Worm (Caenorhabditis elegans) whole organism, L2 larva: Measurements from ENCODE around the gene cwf-19L2.
A peak's percentile ranks its signal among the peaks of the same experiment; 100 is the strongest.

Experiments
- C34F6.9 ChIP-seq: fragments of 150-350 bp; optimal IDR thresholded peaks from 2 replicates; lab custom pipeline; 2014; ENCODE audit warnings: missing biosample characterization, missing genetic modification characterization
- F13H6.1 ChIP-seq: sonication (generic microtip); optimal IDR thresholded peaks from 2 replicates; lab custom pipeline; 2016; ENCODE audit warnings: missing genetic modification characterization, missing compliant biosample characterization
- R02D3.7 ChIP-seq: fragments of 150-350 bp; optimal IDR thresholded peaks from 2 replicates; lab custom pipeline; 2014; ENCODE audit warnings: missing biosample characterization, missing genetic modification characterization
- Y55F3AM.14 ChIP-seq: fragments of 200-800 bp; sonication (Bioruptor generic); optimal IDR thresholded peaks from 2 replicates; lab custom pipeline; 2018; ENCODE audit warnings: mild to moderate bottlenecking, missing genetic modification characterization, missing compliant biosample characterization
- aly-2 ChIP-seq: fragments of 150-350 bp; optimal IDR thresholded peaks from 2 replicates; lab custom pipeline; 2014; ENCODE audit warnings: missing biosample characterization, missing genetic modification characterization
- ama-1 ChIP-seq: fragments of 150-350 bp; optimal IDR thresholded peaks from 2 replicates; lab custom pipeline; 2018; ENCODE audit warnings: inconsistent platforms
- ceh-16 ChIP-seq: fragments of 150-350 bp; optimal IDR thresholded peaks from 2 replicates; lab custom pipeline; 2014; ENCODE audit warnings: missing biosample characterization, missing genetic modification characterization
- ceh-82 ChIP-seq: fragments of 150-350 bp; optimal IDR thresholded peaks from 2 replicates; lab custom pipeline; 2014; ENCODE audit warnings: missing biosample characterization, missing genetic modification characterization
- crh-2 ChIP-seq: sonication (generic microtip); optimal IDR thresholded peaks from 2 replicates; lab custom pipeline; 2017; ENCODE audit warnings: missing biosample characterization, missing genetic modification characterization
- dmd-4 ChIP-seq: sonication (generic microtip); optimal IDR thresholded peaks from 2 replicates; lab custom pipeline; 2017; ENCODE audit warnings: missing biosample characterization, missing genetic modification characterization
- egl-27 ChIP-seq: sonication (generic microtip); optimal IDR thresholded peaks from 3 replicates; lab custom pipeline; 2017; ENCODE audit warnings: missing biosample characterization, missing genetic modification reagents, missing genetic modification characterization
- elt-1 ChIP-seq: fragments of 150-350 bp; optimal IDR thresholded peaks from 2 replicates; lab custom pipeline; 2014; ENCODE audit warnings: missing biosample characterization, missing genetic modification characterization
- elt-3 ChIP-seq: sonication (generic microtip); optimal IDR thresholded peaks from 2 replicates; lab custom pipeline; 2017; ENCODE audit warnings: missing biosample characterization, missing genetic modification characterization
- fos-1 ChIP-seq: fragments of 150-350 bp; optimal IDR thresholded peaks from 2 replicates; lab custom pipeline; 2014; ENCODE audit warnings: missing biosample characterization, missing genetic modification characterization
- lin-11 ChIP-seq: fragments of 150-350 bp; sonication (generic microtip); optimal IDR thresholded peaks from 2 replicates; lab custom pipeline; 2014; ENCODE audit warnings: missing biosample characterization, missing genetic modification characterization, inconsistent platforms, mixed read lengths
- lin-13 ChIP-seq: fragments of 150-350 bp; optimal IDR thresholded peaks from 2 replicates; lab custom pipeline; 2014; ENCODE audit warnings: missing biosample characterization, missing genetic modification reagents, missing genetic modification characterization
- lin-39 ChIP-seq: fragments of 150-350 bp; optimal IDR thresholded peaks from 2 replicates; lab custom pipeline; 2014; ENCODE audit warnings: missing biosample characterization, missing genetic modification reagents, missing genetic modification characterization
- mab-5 ChIP-seq: fragments of 150-350 bp; optimal IDR thresholded peaks from 2 replicates; lab custom pipeline; 2014; ENCODE audit warnings: missing biosample characterization, missing genetic modification characterization
- mbf-1 ChIP-seq: sonication (generic microtip); optimal IDR thresholded peaks from 2 replicates; lab custom pipeline; 2017; ENCODE audit warnings: missing biosample characterization, missing genetic modification characterization
- mdl-1 ChIP-seq, 2 experiments: fragments of 150-350 bp in 1 of 2; sonication (generic microtip) in 1 of 2; optimal IDR thresholded peaks; 2 replicates each; lab custom pipeline; 2017; ENCODE audit warnings: missing biosample characterization in 2 of 2, missing genetic modification characterization in 2 of 2
- nhr-10 ChIP-seq: sonication (generic microtip); optimal IDR thresholded peaks from 2 replicates; lab custom pipeline; 2017; ENCODE audit warnings: missing biosample characterization, missing genetic modification characterization
- nhr-11 ChIP-seq: fragments of 150-350 bp; optimal IDR thresholded peaks from 2 replicates; lab custom pipeline; 2014; ENCODE audit warnings: missing biosample characterization, missing genetic modification characterization
- nhr-129 ChIP-seq: fragments of 150-350 bp; optimal IDR thresholded peaks from 2 replicates; lab custom pipeline; 2014; ENCODE audit warnings: missing biosample characterization, missing genetic modification characterization
- nhr-21 ChIP-seq: fragments of 150-350 bp; optimal IDR thresholded peaks from 2 replicates; lab custom pipeline; 2014; ENCODE audit warnings: missing biosample characterization, missing genetic modification characterization
- nhr-23 ChIP-seq: fragments of 150-350 bp; optimal IDR thresholded peaks from 2 replicates; lab custom pipeline; 2014; ENCODE audit warnings: missing biosample characterization, missing genetic modification reagents, missing genetic modification characterization
- nhr-237 ChIP-seq: fragments of 150-350 bp; optimal IDR thresholded peaks from 2 replicates; lab custom pipeline; 2014; ENCODE audit warnings: missing biosample characterization, missing genetic modification characterization
- nhr-6 ChIP-seq: fragments of 150-350 bp; optimal IDR thresholded peaks from 2 replicates; lab custom pipeline; 2014; ENCODE audit warnings: missing biosample characterization, missing genetic modification characterization
- peb-1 ChIP-seq: fragments of 150-350 bp; optimal IDR thresholded peaks from 2 replicates; lab custom pipeline; 2014; ENCODE audit warnings: missing biosample characterization, missing genetic modification characterization
- skn-1 ChIP-seq: sonication (generic microtip); optimal IDR thresholded peaks from 2 replicates; lab custom pipeline; 2017; ENCODE audit warnings: missing biosample characterization, missing genetic modification characterization
- sma-3 ChIP-seq: sonication (generic microtip); optimal IDR thresholded peaks from 2 replicates; lab custom pipeline; 2016; ENCODE audit warnings: missing genetic modification reagents, missing genetic modification characterization, missing compliant biosample characterization
- sma-9 ChIP-seq, 2 experiments: fragments of 150-350 bp in 1 of 2; sonication (generic microtip) in 1 of 2; optimal IDR thresholded peaks; 2 replicates each; lab custom pipeline; 2014 to 2016; ENCODE audit warnings: missing genetic modification characterization in 2 of 2, mild to moderate bottlenecking in 1 of 2, missing biosample characterization in 1 of 2, missing compliant biosample characterization in 1 of 2, missing genetic modification reagents in 1 of 2, moderate library complexity in 1 of 2
- snpc-4 ChIP-seq: fragments of 150-350 bp; optimal IDR thresholded peaks from 2 replicates; lab custom pipeline; 2014; ENCODE audit warnings: missing biosample characterization, missing genetic modification characterization
- unc-39 ChIP-seq: fragments of 150-350 bp; optimal IDR thresholded peaks from 2 replicates; lab custom pipeline; 2014; ENCODE audit warnings: missing biosample characterization, missing genetic modification characterization
- unc-55 ChIP-seq: fragments of 150-350 bp; sonication (generic microtip); optimal IDR thresholded peaks from 3 replicates; lab custom pipeline; 2014; ENCODE audit warnings: missing biosample characterization, missing genetic modification reagents, missing genetic modification characterization
- unc-62 ChIP-seq: fragments of 150-350 bp; optimal IDR thresholded peaks from 2 replicates; lab custom pipeline; 2014; ENCODE audit warnings: missing biosample characterization, missing genetic modification reagents, missing genetic modification characterization
- zag-1 ChIP-seq: fragments of 150-350 bp; optimal IDR thresholded peaks from 2 replicates; lab custom pipeline; 2014; ENCODE audit warnings: missing biosample characterization, missing genetic modification characterization
- ztf-1 ChIP-seq: fragments of 200-800 bp; sonication (Bioruptor generic); conservative IDR thresholded peaks from 2 replicates; pipeline ENCODE4 v1.3.6; 2022; ENCODE audit warnings: missing genetic modification characterization, missing compliant biosample characterization
- ztf-11 ChIP-seq: sonication (generic microtip); optimal IDR thresholded peaks from 2 replicates; lab custom pipeline; 2017; ENCODE audit warnings: missing biosample characterization, missing genetic modification characterization
- ztf-4 ChIP-seq: fragments of 150-350 bp; optimal IDR thresholded peaks from 2 replicates; lab custom pipeline; 2014; ENCODE audit warnings: missing biosample characterization, missing genetic modification characterization

The cwf-19L2 gene

ce11 chrIII:7305649-7305977, 12.2 kb downstream of the cwf-19L2 start:
- TF ChIP-seq ztf-11 (tag; lab: Kevin White, UChicago) (no peak), sma-9 (GFP tag; optimal IDR thresholded peaks at IDR 0.05; lab: Kevin White, UChicago) (peak; percentile 37), sma-9 (tag; optimal IDR thresholded peaks at IDR 0.05; lab: Kevin White, UChicago) (no peak), fos-1 (tag; lab: Kevin White, UChicago) (peak; percentile 19), mdl-1 (tag; optimal IDR thresholded peaks at IDR 0.05; lab: Kevin White, UChicago) (no peak), unc-62 (GFP tag; lab: Kevin White, UChicago) (no peak), egl-27 (tag; lab: Kevin White, UChicago) (peak; percentile 9), sma-3 (GFP tag; lab: Kevin White, UChicago) (peak; percentile 93), nhr-21 (peak; percentile 73), lin-13 (GFP tag; lab: Kevin White, UChicago) (no peak), nhr-6 (tag; lab: Kevin White, UChicago) (no peak), mab-5 (tag; lab: Kevin White, UChicago) (no peak), R02D3.7 (tag; lab: Kevin White, UChicago) (no peak), elt-3 (tag; lab: Kevin White, UChicago) (no peak)

ce11 chrIII:7308600-7309109, 15.2 kb downstream of the cwf-19L2 start, which contains the start of gene acbp-4:
acbp-4 (minus strand) TSS chrIII:7309109.
- TF ChIP-seq aly-2 (tag; lab: Kevin White, UChicago): no peak
- TF ChIP-seq zag-1 (tag; lab: Kevin White, UChicago): no peak
- TF ChIP-seq crh-2 (tag; lab: Kevin White, UChicago): no peak
- no peak for TF ChIP-seq ztf-1
- no peak for TF ChIP-seq lin-11 (tag; lab: Kevin White, UChicago)
- TF ChIP-seq unc-39 (tag; lab: Kevin White, UChicago): no peak
- TF ChIP-seq ceh-16 (tag; lab: Kevin White, UChicago): no peak
- TF ChIP-seq ztf-11 (tag; lab: Kevin White, UChicago): no peak
- TF ChIP-seq unc-55: no peak
- no peak for TF ChIP-seq skn-1 (tag; lab: Kevin White, UChicago)
- no peak for TF ChIP-seq lin-39 (tag; lab: Kevin White, UChicago)
- no peak for TF ChIP-seq ama-1 (lab: Kevin White, UChicago)
- no peak for TF ChIP-seq nhr-237
- no peak for TF ChIP-seq unc-62 (GFP tag; lab: Kevin White, UChicago)
- TF ChIP-seq mbf-1: no peak
- TF ChIP-seq ztf-4 (tag; lab: Kevin White, UChicago): no peak
- TF ChIP-seq nhr-23: no peak
- TF ChIP-seq sma-3 (GFP tag; lab: Kevin White, UChicago): no peak
- TF ChIP-seq, all 48 proteins: peak for 0

ce11 chrIII:7310662-7311340, 17.4 kb downstream of the cwf-19L2 start, which contains the start of the genes F56C9.6 and F56C9.3:
F56C9.6 (minus strand) TSS chrIII:7310773.
F56C9.3 (plus strand) TSS chrIII:7311290.
- no peak for TF ChIP-seq F13H6.1
- TF ChIP-seq zag-1 (tag; lab: Kevin White, UChicago): no peak
- TF ChIP-seq elt-1 (tag; lab: Kevin White, UChicago): no peak
- no peak for TF ChIP-seq nhr-10
- no peak for TF ChIP-seq snpc-4 (tag; lab: Kevin White, UChicago)
- TF ChIP-seq nhr-11 (tag; lab: Kevin White, UChicago): no peak
- no peak for TF ChIP-seq unc-62 (GFP tag; lab: Kevin White, UChicago)
- TF ChIP-seq aly-2 (tag; lab: Kevin White, UChicago): no peak
- no peak for TF ChIP-seq Y55F3AM.14 (GFP tag; lab: Kevin White, UChicago)
- no peak for TF ChIP-seq C34F6.9
- no peak for TF ChIP-seq peb-1 (tag; lab: Kevin White, UChicago)

ce11 chrIII:7314473-7314872, 21.0 kb downstream of the cwf-19L2 start:
- no peak for TF ChIP-seq nhr-129 (tag; lab: Kevin White, UChicago)
- TF ChIP-seq zag-1 (tag; lab: Kevin White, UChicago): no peak
- no peak for TF ChIP-seq ztf-4 (tag; lab: Kevin White, UChicago)
- no peak for TF ChIP-seq nhr-23
- TF ChIP-seq crh-2 (tag; lab: Kevin White, UChicago): no peak
- no peak for TF ChIP-seq nhr-11 (tag; lab: Kevin White, UChicago)
- TF ChIP-seq C34F6.9: no peak
- no peak for TF ChIP-seq mab-5 (tag; lab: Kevin White, UChicago)
- no peak for TF ChIP-seq egl-27 (tag; lab: Kevin White, UChicago)
- no peak for TF ChIP-seq dmd-4
- no peak for TF ChIP-seq ceh-82 (tag; lab: Kevin White, UChicago)
- TF ChIP-seq snpc-4 (tag; lab: Kevin White, UChicago): no peak
- no peak for TF ChIP-seq lin-11 (tag; lab: Kevin White, UChicago)
- no peak for TF ChIP-seq ztf-11 (tag; lab: Kevin White, UChicago)
- no peak for TF ChIP-seq unc-55
- no peak for TF ChIP-seq elt-3 (tag; lab: Kevin White, UChicago)
- TF ChIP-seq aly-2 (tag; lab: Kevin White, UChicago): no peak
- no peak for TF ChIP-seq F13H6.1
- TF ChIP-seq sma-3 (GFP tag; lab: Kevin White, UChicago): no peak
- TF ChIP-seq mdl-1 (tag; optimal IDR thresholded peaks at IDR 0.05; lab: Kevin White, UChicago): no peak
